Worm (Caenorhabditis elegans): Measurements from ENCODE around the gene F11E6.10.

The F11E6.10 gene

ce11 chrIV:17413343-17413742 is 49.6 kb downstream of the F11E6.10 start:
- TF ChIP-seq tab-1 (GFP tag; IDR thresholded peaks at IDR 0.05), result no peak
- no peak for TF ChIP-seq ztf-29 (GFP tag; IDR thresholded peaks at IDR 0.05)
- TF ChIP-seq flt-1 (GFP tag; IDR thresholded peaks at IDR 0.05), result no peak
- no peak for TF ChIP-seq ztf-23 (GFP tag; IDR thresholded peaks at IDR 0.05)
- TF ChIP-seq med-1 (GFP tag; optimal IDR thresholded peaks at IDR 0.05; ENCODE audit: insufficient read depth), result no peak
- TF ChIP-seq cog-1 (tag; optimal IDR thresholded peaks at IDR 0.05), result no peak
- no peak for TF ChIP-seq ref-1 (GFP tag; conservative IDR thresholded peaks at IDR 0.05)

Data from whole organism, midembryonic.